In genomic region chrX:5782153-5782552, ce11 we compare ENCODE assay signal across 3 worm cellular contexts.
TF ChIP-seq lines count a peak whose summit lies in the region.

TSS of gene gakh-1 (plus strand) at chrX:5782499.

TF ChIP-seq in whole organism, L1 larva, 84 proteins besides CTCF, POLR2A, EP300 and RAD21 (continued from another document and continues in another):
- TF ChIP-seq elt-3 (tag; optimal IDR thresholded peaks at IDR 0.05; lab: Kevin White, UChicago) (peak in 2 of 6 experiments; percentile 2 to 18), nhr-19 (GFP tag; conservative IDR thresholded peaks at IDR 0.05; lab: Robert Waterston, UW) (peak; percentile 63), F16B12.6 (tag; optimal IDR thresholded peaks at IDR 0.05; lab: Kevin White, UChicago) (peak; percentile 28), ets-5 (GFP tag; IDR thresholded peaks at IDR 0.05; lab: Robert Waterston, UW) (no peak), tlp-1 (tag; optimal IDR thresholded peaks at IDR 0.05; lab: Kevin White, UChicago) (no peak), dsc-1 (tag; optimal IDR thresholded peaks at IDR 0.05; lab: Kevin White, UChicago) (peak; percentile 74), mep-1 (tag; optimal IDR thresholded peaks at IDR 0.05; lab: Kevin White, UChicago) (peak; percentile 60), mef-2 (tag; optimal IDR thresholded peaks at IDR 0.05; lab: Kevin White, UChicago) (no peak), skn-1 (tag; optimal IDR thresholded peaks at IDR 0.05; lab: Kevin White, UChicago) (peak; percentile 28), blmp-1 (tag; optimal IDR thresholded peaks at IDR 0.05; lab: Kevin White, UChicago) (no peak), nhr-47 (tag; optimal IDR thresholded peaks at IDR 0.05; lab: Kevin White, UChicago) (peak; percentile 83), elt-2 (tag; optimal IDR thresholded peaks at IDR 0.05; lab: Kevin White, UChicago) (peak; percentile 42), nhr-237 (tag; optimal IDR thresholded peaks at IDR 0.05; lab: Kevin White, UChicago) (no peak), hlh-17 (GFP tag; optimal IDR thresholded peaks at IDR 0.05; lab: Kevin White, UChicago; ENCODE audit: borderline replicate concordance) (no peak), isw-1 (GFP tag; IDR thresholded peaks at IDR 0.05; lab: Robert Waterston, UW) (peak; percentile 34), unc-130 (tag; optimal IDR thresholded peaks at IDR 0.05; lab: Kevin White, UChicago) (no peak), ztf-11 (tag; optimal IDR thresholded peaks at IDR 0.05; lab: Kevin White, UChicago) (no peak), xbp-1 (tag; optimal IDR thresholded peaks at IDR 0.05; lab: Kevin White, UChicago) (peak; percentile 80), zag-1 (tag; optimal IDR thresholded peaks at IDR 0.05; lab: Kevin White, UChicago) (peak; percentile 23), ztf-4 (tag; optimal IDR thresholded peaks at IDR 0.05; lab: Kevin White, UChicago) (no peak), ceh-90 (tag; optimal IDR thresholded peaks at IDR 0.05; lab: Kevin White, UChicago) (no peak), nhr-90 (tag; optimal IDR thresholded peaks at IDR 0.05; lab: Kevin White, UChicago; ENCODE audit: poor library complexity) (peak; percentile 62), fkh-8 (tag; optimal IDR thresholded peaks at IDR 0.05; lab: Kevin White, UChicago) (peak; percentile 50), grh-1 (GFP tag; IDR thresholded peaks at IDR 0.05; lab: Robert Waterston, UW) (peak; percentile 85), egl-27 (tag; optimal IDR thresholded peaks at IDR 0.05; lab: Kevin White, UChicago) (no peak), alr-1 (tag; optimal IDR thresholded peaks at IDR 0.05; lab: Kevin White, UChicago; ENCODE audit: borderline replicate concordance) (no peak), nhr-12 (tag; optimal IDR thresholded peaks at IDR 0.05; lab: Kevin White, UChicago) (no peak), unc-30 (tag; optimal IDR thresholded peaks at IDR 0.05; lab: Kevin White, UChicago) (no peak), unc-62 (GFP tag; optimal IDR thresholded peaks at IDR 0.05; lab: Kevin White, UChicago) (no peak), tbx-2 (tag; optimal IDR thresholded peaks at IDR 0.05; lab: Kevin White, UChicago) (peak; percentile 70), lin-15B (tag; optimal IDR thresholded peaks at IDR 0.05; lab: Kevin White, UChicago) (no peak), aly-2 (tag; optimal IDR thresholded peaks at IDR 0.05; lab: Kevin White, UChicago) (no peak), ceh-63 (GFP tag; optimal IDR thresholded peaks at IDR 0.05; lab: Kevin White, UChicago) (no peak), Y116A8C.19 (tag; optimal IDR thresholded peaks at IDR 0.05; lab: Kevin White, UChicago; ENCODE audit: borderline replicate concordance) (no peak), ceh-8 (GFP tag; optimal IDR thresholded peaks at IDR 0.05; lab: Kevin White, UChicago) (peak; percentile 51), sox-4 (tag; optimal IDR thresholded peaks at IDR 0.05; lab: Kevin White, UChicago) (peak; percentile 20), snu-23 (GFP tag; optimal IDR thresholded peaks at IDR 0.05; lab: Kevin White, UChicago) (peak; percentile 72), sup-37 (GFP tag; optimal IDR thresholded peaks at IDR 0.05; lab: Kevin White, UChicago) (peak; percentile 29), swsn-7 (tag; optimal IDR thresholded peaks at IDR 0.05; lab: Kevin White, UChicago) (peak; percentile 75), aha-1 (tag; optimal IDR thresholded peaks at IDR 0.05; lab: Kevin White, UChicago) (no peak), pag-3 (tag; optimal IDR thresholded peaks at IDR 0.05; lab: Kevin White, UChicago; ENCODE audit: borderline replicate concordance, insufficient read depth) (no peak), fkh-4 (tag; optimal IDR thresholded peaks at IDR 0.05; lab: Kevin White, UChicago; ENCODE audit: borderline replicate concordance) (no peak), ceh-88 (GFP tag; IDR thresholded peaks at IDR 0.05; lab: Robert Waterston, UW) (peak; percentile 46; the same call in 1 of the 2 replicates)

TF ChIP-seq in whole organism, L2 larva, 48 proteins besides CTCF, POLR2A, EP300 and RAD21 (continued from another document):
- peak; percentile 77 for TF ChIP-seq F13H6.1 (tag; optimal IDR thresholded peaks at IDR 0.05; lab: Kevin White, UChicago)
- peak; percentile 23 for TF ChIP-seq egl-27 (tag; optimal IDR thresholded peaks at IDR 0.05; lab: Kevin White, UChicago)
- TF ChIP-seq snpc-4 (tag; optimal IDR thresholded peaks at IDR 0.05; lab: Kevin White, UChicago) = no peak
- TF ChIP-seq unc-62 (GFP tag; optimal IDR thresholded peaks at IDR 0.05; lab: Kevin White, UChicago) = no peak
- TF ChIP-seq mab-5 (tag; optimal IDR thresholded peaks at IDR 0.05; lab: Kevin White, UChicago) = peak; percentile 29
- TF ChIP-seq mdl-1 (tag; optimal IDR thresholded peaks at IDR 0.05; lab: Kevin White, UChicago) = no peak
- peak; percentile 79 for TF ChIP-seq crh-2 (tag; optimal IDR thresholded peaks at IDR 0.05; lab: Kevin White, UChicago)
- no peak for TF ChIP-seq ztf-4 (tag; optimal IDR thresholded peaks at IDR 0.05; lab: Kevin White, UChicago)
- TF ChIP-seq peb-1 (tag; optimal IDR thresholded peaks at IDR 0.05; lab: Kevin White, UChicago) = no peak
- peak; percentile 41 for TF ChIP-seq nhr-21 (tag; optimal IDR thresholded peaks at IDR 0.05; lab: Kevin White, UChicago)
- TF ChIP-seq ceh-16 (tag; optimal IDR thresholded peaks at IDR 0.05; lab: Kevin White, UChicago) = no peak
- peak; percentile 25 for TF ChIP-seq sma-3 (GFP tag; optimal IDR thresholded peaks at IDR 0.05; lab: Kevin White, UChicago)
- TF ChIP-seq gmeb-1 (tag; optimal IDR thresholded peaks at IDR 0.05; lab: Kevin White, UChicago) = no peak
- TF ChIP-seq aly-2 (tag; optimal IDR thresholded peaks at IDR 0.05; lab: Kevin White, UChicago) = no peak
- TF ChIP-seq lin-13 (GFP tag; optimal IDR thresholded peaks at IDR 0.05; lab: Kevin White, UChicago) = no peak
- TF ChIP-seq Y55F3AM.14 (GFP tag; optimal IDR thresholded peaks at IDR 0.05; lab: Kevin White, UChicago) = no peak
- no peak for TF ChIP-seq ztf-11 (tag; optimal IDR thresholded peaks at IDR 0.05; lab: Kevin White, UChicago)
- TF ChIP-seq nhr-12 (tag; optimal IDR thresholded peaks at IDR 0.05; lab: Kevin White, UChicago) = no peak
- TF ChIP-seq lsy-2 (tag; optimal IDR thresholded peaks at IDR 0.05; lab: Kevin White, UChicago) = peak; percentile 44 to 77
- TF ChIP-seq R02D3.7 (tag; optimal IDR thresholded peaks at IDR 0.05; lab: Kevin White, UChicago) = no peak
- TF ChIP-seq dmd-4 (tag; optimal IDR thresholded peaks at IDR 0.05; lab: Kevin White, UChicago) = no peak
- TF ChIP-seq nhr-23 (tag; optimal IDR thresholded peaks at IDR 0.05; lab: Kevin White, UChicago) = no peak
- peak; percentile 68 for TF ChIP-seq nhr-25 (tag; optimal IDR thresholded peaks at IDR 0.05; lab: Kevin White, UChicago)
- no peak for TF ChIP-seq ZK546.5 (tag; optimal IDR thresholded peaks at IDR 0.05; lab: Kevin White, UChicago)
- TF ChIP-seq zag-1 (tag; optimal IDR thresholded peaks at IDR 0.05; lab: Kevin White, UChicago) = no peak
- TF ChIP-seq sem-4 (tag; optimal IDR thresholded peaks at IDR 0.05; lab: Kevin White, UChicago) = no peak
- TF ChIP-seq lin-39 (tag; optimal IDR thresholded peaks at IDR 0.05; lab: Kevin White, UChicago) = no peak
- TF ChIP-seq nhr-237 (tag; optimal IDR thresholded peaks at IDR 0.05; lab: Kevin White, UChicago) = no peak
- no peak for TF ChIP-seq alr-1 (tag; optimal IDR thresholded peaks at IDR 0.05; lab: Kevin White, UChicago)
- TF ChIP-seq fos-1 (tag; optimal IDR thresholded peaks at IDR 0.05; lab: Kevin White, UChicago) = peak; percentile 14
- peak; percentile 57 for TF ChIP-seq unc-55 (GFP tag; optimal IDR thresholded peaks at IDR 0.05; lab: Kevin White, UChicago)
- TF ChIP-seq ama-1 (optimal IDR thresholded peaks at IDR 0.05; lab: Kevin White, UChicago) = no peak
- no peak for TF ChIP-seq blmp-1 (tag; optimal IDR thresholded peaks at IDR 0.05; lab: Kevin White, UChicago; ENCODE audit: insufficient read depth)
- TF ChIP-seq elt-3 (tag; optimal IDR thresholded peaks at IDR 0.05; lab: Kevin White, UChicago) = no peak
- peak; percentile 71 for TF ChIP-seq C34F6.9 (tag; optimal IDR thresholded peaks at IDR 0.05; lab: Kevin White, UChicago)

TF ChIP-seq in whole organism, L4 larva, 104 proteins besides CTCF, POLR2A, EP300 and RAD21 (continued from another document and continues in another):
- TF ChIP-seq F37D6.2 (tag; optimal IDR thresholded peaks at IDR 0.05; lab: Kevin White, UChicago) (peak; percentile 20), ceh-32 (tag; optimal IDR thresholded peaks at IDR 0.05; lab: Kevin White, UChicago; ENCODE audit: poor library complexity) (no peak), unc-62 (GFP tag; optimal IDR thresholded peaks at IDR 0.05 in 1 of 2; lab: Kevin White, UChicago) (peak in 1 of 2 experiments; percentile 30), unc-62 (tag; optimal IDR thresholded peaks at IDR 0.05; lab: Kevin White, UChicago) (no peak), F44E2.7 (GFP tag; IDR thresholded peaks at IDR 0.05; lab: Robert Waterston, UW) (no peak), madf-9 (GFP tag; conservative IDR thresholded peaks at IDR 0.05; lab: Robert Waterston, UW) (no peak), ztf-7 (tag; optimal IDR thresholded peaks at IDR 0.05; lab: Kevin White, UChicago) (peak; percentile 11), cey-2 (tag; optimal IDR thresholded peaks at IDR 0.05; lab: Kevin White, UChicago; ENCODE audit: borderline replicate concordance, insufficient read depth) (no peak), ztf-11 (tag; optimal IDR thresholded peaks at IDR 0.05; lab: Kevin White, UChicago) (no peak), dve-1 (tag; optimal IDR thresholded peaks at IDR 0.05; lab: Kevin White, UChicago; ENCODE audit: insufficient read depth) (peak; percentile 73), lin-15B (tag; optimal IDR thresholded peaks at IDR 0.05; lab: Kevin White, UChicago) (no peak), attf-4 (tag; optimal IDR thresholded peaks at IDR 0.05; lab: Kevin White, UChicago) (no peak), aha-1 (tag; lab: Kevin White, UChicago) (no peak), ceh-28 (tag; optimal IDR thresholded peaks at IDR 0.05; lab: Kevin White, UChicago) (no peak), egl-43 (GFP tag; IDR thresholded peaks at IDR 0.05; lab: Robert Waterston, UW) (no peak), mdl-1 (tag; optimal IDR thresholded peaks at IDR 0.05; lab: Kevin White, UChicago) (no peak), zag-1 (tag; optimal IDR thresholded peaks at IDR 0.05; lab: Kevin White, UChicago) (no peak), D1046.2 (GFP tag; IDR thresholded peaks at IDR 0.05; lab: Robert Waterston, UW) (no peak), Y5F2A.4 (GFP tag; optimal IDR thresholded peaks at IDR 0.05; lab: Kevin White, UChicago) (no peak), lsy-2 (tag; optimal IDR thresholded peaks at IDR 0.05; lab: Kevin White, UChicago) (peak in 1 of 2 experiments; percentile 65), nhr-11 (tag; optimal IDR thresholded peaks at IDR 0.05; lab: Kevin White, UChicago) (no peak), lin-38 (GFP tag; IDR thresholded peaks at IDR 0.05; lab: Robert Waterston, UW) (no peak), arid-1 (GFP tag; conservative IDR thresholded peaks at IDR 0.05; lab: Robert Waterston, UW) (no peak), unc-39 (tag; optimal IDR thresholded peaks at IDR 0.05; lab: Kevin White, UChicago) (no peak), nhr-28 (tag; optimal IDR thresholded peaks at IDR 0.05; lab: Kevin White, UChicago) (peak; percentile 31), dmd-8 (GFP tag; IDR thresholded peaks at IDR 0.05; lab: Robert Waterston, UW) (no peak), hlh-11 (tag; optimal IDR thresholded peaks at IDR 0.05; lab: Kevin White, UChicago) (peak; percentile 79), daf-16 (GFP tag; optimal IDR thresholded peaks at IDR 0.05; lab: Kevin White, UChicago) (peak in 1 of 2 experiments; percentile 24), daf-16 (tag; optimal IDR thresholded peaks at IDR 0.05; lab: Kevin White, UChicago) (peak; percentile 36), nhr-48 (tag; optimal IDR thresholded peaks at IDR 0.05; lab: Kevin White, UChicago) (peak; percentile 38), hif-1 (tag; optimal IDR thresholded peaks at IDR 0.05; lab: Kevin White, UChicago) (no peak), T20F7.1 (GFP tag; optimal IDR thresholded peaks at IDR 0.05; lab: Kevin White, UChicago) (peak; percentile 52), nhr-102 (tag; optimal IDR thresholded peaks at IDR 0.05; lab: Kevin White, UChicago) (peak; percentile 54), skn-1 (tag; optimal IDR thresholded peaks at IDR 0.05; lab: Kevin White, UChicago) (no peak), hmg-1.1 (GFP tag; IDR thresholded peaks at IDR 0.05; lab: Robert Waterston, UW) (peak; percentile 61), lir-3 (tag; optimal IDR thresholded peaks at IDR 0.05; lab: Kevin White, UChicago) (no peak), nhr-41 (GFP tag; IDR thresholded peaks at IDR 0.05; lab: Robert Waterston, UW) (no peak), spr-3 (GFP tag; optimal IDR thresholded peaks at IDR 0.05; lab: Kevin White, UChicago) (peak; percentile 13), daf-19 (GFP tag; conservative IDR thresholded peaks at IDR 0.05; lab: Robert Waterston, UW) (0 out of 2 replicates have a peak, but pooled peaks have one; percentile 51), egl-27 (tag; optimal IDR thresholded peaks at IDR 0.05; lab: Kevin White, UChicago) (no peak), spr-1 (tag; optimal IDR thresholded peaks at IDR 0.05; lab: Kevin White, UChicago) (peak; percentile 25), lin-13 (GFP tag; optimal IDR thresholded peaks at IDR 0.05; lab: Kevin White, UChicago) (no peak), ces-1 (GFP tag; optimal IDR thresholded peaks at IDR 0.05; lab: Kevin White, UChicago) (no peak), hlh-30 (tag; optimal IDR thresholded peaks at IDR 0.05; lab: Kevin White, UChicago; ENCODE audit: insufficient read depth) (peak; percentile 63), ZK546.5 (tag; optimal IDR thresholded peaks at IDR 0.05; lab: Kevin White, UChicago) (no peak), ctbp-1 (GFP tag; IDR thresholded peaks at IDR 0.05; lab: Robert Waterston, UW) (peak; percentile 50; the same call in 1 of the 2 replicates), nhr-10 (tag; optimal IDR thresholded peaks at IDR 0.05; lab: Kevin White, UChicago) (no peak), dpl-1 (GFP tag; optimal IDR thresholded peaks at IDR 0.05; lab: Kevin White, UChicago) (peak; percentile 59), Y105C5A.15 (GFP tag; IDR thresholded peaks at IDR 0.05; lab: Robert Waterston, UW) (no peak), nhr-6 (tag; optimal IDR thresholded peaks at IDR 0.05; lab: Kevin White, UChicago) (peak; percentile 39), pqm-1 (tag; optimal IDR thresholded peaks at IDR 0.05; lab: Kevin White, UChicago) (no peak), zip-11 (GFP tag; IDR thresholded peaks at IDR 0.05; lab: Robert Waterston, UW) (no peak), ceh-62 (tag; optimal IDR thresholded peaks at IDR 0.05; lab: Kevin White, UChicago) (no peak), ceh-82 (tag; optimal IDR thresholded peaks at IDR 0.05; lab: Kevin White, UChicago) (no peak), sdz-12 (GFP tag; optimal IDR thresholded peaks at IDR 0.05; lab: Kevin White, UChicago) (no peak), ama-1 (optimal IDR thresholded peaks at IDR 0.05; lab: Kevin White, UChicago) (no peak), mep-1 (tag; optimal IDR thresholded peaks at IDR 0.05; lab: Kevin White, UChicago) (peak; percentile 56), nhr-77 (tag; optimal IDR thresholded peaks at IDR 0.05; lab: Kevin White, UChicago) (peak; percentile 31), unc-130 (GFP tag; optimal IDR thresholded peaks at IDR 0.05; lab: Kevin White, UChicago) (no peak), ceh-44 (GFP tag; IDR thresholded peaks at IDR 0.05; lab: Robert Waterston, UW) (no peak), lim-7 (GFP tag; IDR thresholded peaks at IDR 0.05; lab: Robert Waterston, UW) (no peak), Y48G9A.11 (GFP tag; IDR thresholded peaks at IDR 0.05; lab: Robert Waterston, UW) (no peak), mdt-29 (GFP tag; IDR thresholded peaks at IDR 0.05; lab: Robert Waterston, UW) (no peak), daf-8 (GFP tag; IDR thresholded peaks at IDR 0.05; lab: Robert Waterston, UW) (no peak), tag-97 (GFP tag; IDR thresholded peaks at IDR 0.05; lab: Robert Waterston, UW) (no peak), tra-1 (GFP tag; IDR thresholded peaks at IDR 0.05; lab: Robert Waterston, UW) (no peak), T26A8.4 (GFP tag; IDR thresholded peaks at IDR 0.05; lab: Robert Waterston, UW) (no peak), Y75B8A.6 (GFP tag; IDR thresholded peaks at IDR 0.05; lab: Robert Waterston, UW) (no peak), F26F4.8 (GFP tag; conservative IDR thresholded peaks at IDR 0.05; lab: Robert Waterston, UW) (no peak)
